Worm (Caenorhabditis elegans): ENCODE data around the gene W06D11.3.

ce11 chrX:12346729-12347128 is 48.2 kb downstream of the W06D11.3 start, which contains the start of gene F42F12.11:
- TF ChIP-seq aly-2 (tag; optimal IDR thresholded peaks at IDR 0.05) (no peak), unc-62 (GFP tag; optimal IDR thresholded peaks at IDR 0.05 in 1 of 2) (no peak), unc-62 (tag; optimal IDR thresholded peaks at IDR 0.05) (no peak), ZK546.5 (tag; optimal IDR thresholded peaks at IDR 0.05) (no peak), zfp-2 (tag; optimal IDR thresholded peaks at IDR 0.05) (no peak), ama-1 (optimal IDR thresholded peaks at IDR 0.05) (no peak), F26F4.8 (GFP tag; conservative IDR thresholded peaks at IDR 0.05) (no peak), unc-39 (tag; optimal IDR thresholded peaks at IDR 0.05) (no peak), ces-1 (GFP tag; optimal IDR thresholded peaks at IDR 0.05) (no peak), Y105C5A.15 (GFP tag; IDR thresholded peaks at IDR 0.05) (no peak), duxl-1 (tag; optimal IDR thresholded peaks at IDR 0.05; ENCODE audit: poor library complexity) (no peak), nhr-76 (tag; optimal IDR thresholded peaks at IDR 0.05) (no peak), fkh-10 (GFP tag; optimal IDR thresholded peaks at IDR 0.05) (no peak)
